Worm (Caenorhabditis elegans): ENCODE measurements around the gene srz-79.

ce11 chrIV:3481760-3482159 is 11.7 kb upstream of the srz-79 start, which contains the start of gene srz-37:
- TF ChIP-seq atf-7 (tag; optimal IDR thresholded peaks at IDR 0.05) (no peak), B0261.1 (tag; optimal IDR thresholded peaks at IDR 0.05) (no peak), ama-1 (optimal IDR thresholded peaks at IDR 0.05) (no peak), ama-1 (GFP tag; optimal IDR thresholded peaks at IDR 0.05) (no peak), F39B2.1 (GFP tag; IDR thresholded peaks at IDR 0.05) (no peak), ztf-22 (GFP tag; optimal IDR thresholded peaks at IDR 0.05) (no peak), F33H1.4 (GFP tag; IDR thresholded peaks at IDR 0.05) (no peak)

Data from whole organism, young adult.